Fruit fly (Drosophila melanogaster): ENCODE results near the gene CG5787.

The CG5787 gene

dm6 chr2L:12700381-12700963 lies 12.3 kb downstream of the CG5787 start, which contains the start of gene CG17036:
Gene CG17036 (minus strand): TSS chr2L:12700746.
- no peak for TF ChIP-seq Drgx (GFP tag; IDR thresholded peaks at IDR 0.05)
- no peak for TF ChIP-seq HLH4C (GFP tag; IDR thresholded peaks at IDR 0.05; ENCODE audit: partially characterized antibody)
- peak; percentile 18 for TF ChIP-seq sug (tag; optimal IDR thresholded peaks at IDR 0.05)
- TF ChIP-seq ttk (GFP tag; IDR thresholded peaks at IDR 0.05): no peak
- peak; percentile 33 for TF ChIP-seq caup (GFP tag; optimal IDR thresholded peaks at IDR 0.05; ENCODE audit: severe bottlenecking)
- peak; percentile 48 for TF ChIP-seq HHEX (GFP tag; optimal IDR thresholded peaks at IDR 0.05)
- TF ChIP-seq CG4328 (GFP tag; optimal IDR thresholded peaks at IDR 0.05): peak; percentile 6
- no peak for TF ChIP-seq Max (GFP tag; optimal IDR thresholded peaks at IDR 0.05)
- peak; percentile 4 for TF ChIP-seq Fer3 (tag; optimal IDR thresholded peaks at IDR 0.05)
- TF ChIP-seq E2f2 (GFP tag; IDR thresholded peaks at IDR 0.05): no peak
- TF ChIP-seq CG11456 (GFP tag; IDR thresholded peaks at IDR 0.05): peak; percentile 50; the same call in 1 of the 3 replicates
- peak; percentile 43; the same call in 1 of the 3 replicates for TF ChIP-seq dysf (GFP tag; IDR thresholded peaks at IDR 0.05)
- no peak; the same call in 1 of the 2 replicates for TF ChIP-seq CG31224 (GFP tag; IDR thresholded peaks at IDR 0.05)
- TF ChIP-seq CG12236 (GFP tag; optimal IDR thresholded peaks at IDR 0.05): no peak
- no peak for TF ChIP-seq Asciz (GFP tag; optimal IDR thresholded peaks at IDR 0.05)
- peak; percentile 45 for TF ChIP-seq CG12659 (GFP tag; optimal IDR thresholded peaks at IDR 0.05)
- TF ChIP-seq nmo (GFP tag; optimal IDR thresholded peaks at IDR 0.05): peak; percentile 18
- 0 out of 2 replicates have a peak, but pooled peaks have one; percentile 13 for TF ChIP-seq CG10366 (GFP tag; IDR thresholded peaks at IDR 0.05)
- TF ChIP-seq CG9932 (GFP tag; IDR thresholded peaks at IDR 0.05): peak; percentile 40; the same call in 1 of the 2 replicates
- peak; percentile 48; the same call in 2 of the 3 replicates for TF ChIP-seq CG17361 (GFP tag; IDR thresholded peaks at IDR 0.05)
- peak; percentile 36 for TF ChIP-seq CG2712 (tag; optimal IDR thresholded peaks at IDR 0.05)
- TF ChIP-seq CG12391 (tag; optimal IDR thresholded peaks at IDR 0.05): peak; percentile 40
- no peak for TF ChIP-seq gt (GFP tag; IDR thresholded peaks at IDR 0.05)
- TF ChIP-seq chinmo (GFP tag; IDR thresholded peaks at IDR 0.05; ENCODE audit: partially characterized antibody): 0 out of 4 replicates have a peak, but pooled peaks have one; percentile 51
- TF ChIP-seq prd (optimal IDR thresholded peaks at IDR 0.05): no peak
- TF ChIP-seq prd (GFP tag; IDR thresholded peaks at IDR 0.05): peak; percentile 37; the same call in 1 of the 3 replicates
- no peak for TF ChIP-seq Mrtf (GFP tag; IDR thresholded peaks at IDR 0.05)
- TF ChIP-seq H15 (GFP tag; IDR thresholded peaks at IDR 0.05): no peak
- no peak for TF ChIP-seq klu (GFP tag; IDR thresholded peaks at IDR 0.05)
- TF ChIP-seq CG8765 (GFP tag; IDR thresholded peaks at IDR 0.05): no peak
- no peak for TF ChIP-seq sim (GFP tag; IDR thresholded peaks at IDR 0.05)
- peak; percentile 34 for TF ChIP-seq cwo (GFP tag; optimal IDR thresholded peaks at IDR 0.05)
- TF ChIP-seq CG4854 (GFP tag; optimal IDR thresholded peaks at IDR 0.05): no peak
- TF ChIP-seq CG32532 (GFP tag; IDR thresholded peaks at IDR 0.05): peak; percentile 62; the same call in 1 of the 2 replicates
- TF ChIP-seq nerfin-1 (tag; optimal IDR thresholded peaks at IDR 0.05): no peak
- TF ChIP-seq Rx (GFP tag; IDR thresholded peaks at IDR 0.05): 0 out of 2 replicates have a peak, but pooled peaks have one; percentile 8
- TF ChIP-seq Nf-YC (tag; optimal IDR thresholded peaks at IDR 0.05): peak; percentile 28
- no peak for TF ChIP-seq sens (GFP tag)
- TF ChIP-seq HmgZ (tag; optimal IDR thresholded peaks at IDR 0.05): no peak
- TF ChIP-seq repo (GFP tag; optimal IDR thresholded peaks at IDR 0.05): no peak
- TF ChIP-seq nom (GFP tag; optimal IDR thresholded peaks at IDR 0.05): peak; percentile 16
- TF ChIP-seq CG13624 (GFP tag; optimal IDR thresholded peaks at IDR 0.05): no peak
- no peak for TF ChIP-seq stwl (tag; optimal IDR thresholded peaks at IDR 0.05)
- TF ChIP-seq dan (GFP tag; IDR thresholded peaks at IDR 0.05): no peak
- TF ChIP-seq dati (GFP tag; IDR thresholded peaks at IDR 0.05): no peak
- TF ChIP-seq slbo (GFP tag; IDR thresholded peaks at IDR 0.05): peak; percentile 64
- no peak for TF ChIP-seq croc (GFP tag; conservative IDR thresholded peaks at IDR 0.05)
- peak; percentile 66 for TF ChIP-seq Rfx (GFP tag; IDR thresholded peaks at IDR 0.05)
- TF ChIP-seq wor (GFP tag; IDR thresholded peaks at IDR 0.05): no peak
- TF ChIP-seq Vsx1 (GFP tag; optimal IDR thresholded peaks at IDR 0.05): no peak

All from whole organism, embryonic.